Worm (Caenorhabditis elegans): Measurements from ENCODE around the gene tra-1.

DNA sequence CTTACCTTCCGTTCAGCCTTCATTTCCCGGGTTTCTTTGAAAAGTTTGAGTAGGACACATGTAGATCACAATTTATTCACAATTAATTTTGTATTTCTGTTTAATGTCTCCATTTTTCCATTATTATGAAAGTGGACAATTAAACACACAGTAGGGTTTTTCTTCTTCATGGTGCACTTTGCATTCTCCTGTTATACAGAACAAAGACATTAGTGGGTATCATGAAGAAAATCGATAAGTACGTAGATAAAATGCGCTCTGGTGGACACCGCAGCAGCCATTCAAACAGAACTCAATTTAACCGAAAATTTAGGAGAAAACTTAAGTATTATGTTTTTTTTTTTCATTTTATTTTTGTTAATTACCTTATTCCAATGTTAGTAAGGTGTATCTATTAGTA, 65.6 kb downstream of the tra-1 start:
- TF ChIP-seq ztf-11 (tag; optimal IDR thresholded peaks at IDR 0.05) (no peak), snpc-4 (tag; optimal IDR thresholded peaks at IDR 0.05) (no peak), aly-2 (tag; optimal IDR thresholded peaks at IDR 0.05) (no peak), mdl-1 (tag; optimal IDR thresholded peaks at IDR 0.05) (no peak), R02D3.7 (tag; optimal IDR thresholded peaks at IDR 0.05) (no peak), ceh-82 (tag; optimal IDR thresholded peaks at IDR 0.05) (no peak), nhr-25 (tag; optimal IDR thresholded peaks at IDR 0.05) (no peak), mab-5 (tag; optimal IDR thresholded peaks at IDR 0.05) (no peak), nhr-11 (tag; optimal IDR thresholded peaks at IDR 0.05) (no peak), nhr-23 (tag; optimal IDR thresholded peaks at IDR 0.05) (no peak), lin-13 (GFP tag; optimal IDR thresholded peaks at IDR 0.05) (no peak)
